Worm (Caenorhabditis elegans): Measurements from ENCODE around the gene cfim-2.

Gene cfim-2

DNA sequence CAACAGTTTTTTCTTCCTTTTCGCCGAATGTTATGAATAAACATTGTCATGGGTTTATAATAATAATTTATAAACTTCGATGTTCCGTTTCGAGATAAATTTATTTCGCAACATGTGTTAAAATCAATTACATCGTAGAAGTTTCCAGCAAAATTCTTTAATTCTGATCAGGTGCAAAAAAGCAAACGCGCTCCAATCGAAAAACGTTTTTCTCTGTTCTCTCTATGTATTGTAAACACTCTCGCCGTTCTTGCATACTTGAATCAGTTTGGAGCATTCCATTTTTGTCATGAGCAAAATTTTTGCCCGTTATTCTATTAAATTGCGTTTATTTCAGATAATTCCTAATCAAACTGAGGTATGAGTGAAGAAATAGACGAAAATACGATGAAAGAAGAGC is 32.4 kb upstream of the cfim-2 start, which contains the start of gene rad-54.L2:
Gene rad-54.L2 (plus strand): TSS at position 332 of the 400 bp plus-strand sequence.
- no peak for TF ChIP-seq flt-1 (GFP tag; IDR thresholded peaks at IDR 0.05)
- TF ChIP-seq F13C5.2 (tag; optimal IDR thresholded peaks at IDR 0.05), result peak; percentile 7

ce11 chrIV:8901346-8901745 is 24.8 kb upstream of the cfim-2 start, which contains the start of gene C27B7.5:
TSS of gene C27B7.5 (plus strand) at chrIV:8901646.
- TF ChIP-seq scrt-1 (GFP tag; IDR thresholded peaks at IDR 0.05) (no peak), hnd-1 (tag; optimal IDR thresholded peaks at IDR 0.05) (no peak), hmg-4 (GFP tag; optimal IDR thresholded peaks at IDR 0.05) (no peak), ets-7 (tag; optimal IDR thresholded peaks at IDR 0.05) (no peak), ceh-13 (GFP tag; optimal IDR thresholded peaks at IDR 0.05) (no peak), tbx-11 (GFP tag; IDR thresholded peaks at IDR 0.05) (no peak), F13C5.2 (tag; optimal IDR thresholded peaks at IDR 0.05) (no peak), pes-1 (GFP tag; IDR thresholded peaks at IDR 0.05) (no peak), sea-1 (GFP tag; conservative IDR thresholded peaks at IDR 0.05) (no peak), ama-1 (optimal IDR thresholded peaks at IDR 0.05) (no peak), tra-4 (tag; optimal IDR thresholded peaks at IDR 0.05) (no peak), flt-1 (GFP tag; IDR thresholded peaks at IDR 0.05) (no peak), tbx-37 (GFP tag; conservative IDR thresholded peaks at IDR 0.05) (no peak), hmbx-1 (tag; optimal IDR thresholded peaks at IDR 0.05) (no peak), aly-1 (tag; optimal IDR thresholded peaks at IDR 0.05) (no peak), B0310.2 (tag; optimal IDR thresholded peaks at IDR 0.05) (no peak), ceh-36 (tag; optimal IDR thresholded peaks at IDR 0.05) (no peak)

DNA sequence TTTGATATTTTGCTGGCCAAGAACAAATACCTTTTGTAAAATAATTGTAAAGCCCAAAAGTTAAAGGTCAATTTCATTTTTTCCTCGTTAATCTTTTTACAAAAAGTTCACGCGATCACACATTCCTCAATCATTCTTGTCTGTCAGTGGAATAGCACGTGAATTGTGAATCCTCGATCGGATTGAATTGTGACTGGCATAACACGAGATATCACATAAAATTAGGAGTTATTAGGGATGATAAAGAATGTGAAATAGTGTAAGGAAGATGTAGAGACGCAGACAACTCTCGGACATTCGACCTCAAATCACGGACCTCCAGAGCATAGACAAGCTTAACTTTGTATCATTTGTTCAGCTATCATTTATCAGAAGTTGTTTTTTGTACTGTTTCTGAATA is 20.0 kb upstream of the cfim-2 start, which contains the start of gene C27B7.6:
Gene C27B7.6 (minus strand): TSS at position 182 of the 400 bp plus-strand sequence.
- no peak for TF ChIP-seq hnd-1 (tag; optimal IDR thresholded peaks at IDR 0.05)
- no peak for TF ChIP-seq ets-7 (tag; optimal IDR thresholded peaks at IDR 0.05)
- no peak for TF ChIP-seq ceh-13 (GFP tag; optimal IDR thresholded peaks at IDR 0.05)
- no peak for TF ChIP-seq tbx-11 (GFP tag; IDR thresholded peaks at IDR 0.05)
- no peak for TF ChIP-seq tra-4 (tag; optimal IDR thresholded peaks at IDR 0.05)
- no peak for TF ChIP-seq scrt-1 (GFP tag; IDR thresholded peaks at IDR 0.05)
- TF ChIP-seq B0310.2 (tag; optimal IDR thresholded peaks at IDR 0.05), result no peak
- no peak for TF ChIP-seq flt-1 (GFP tag; IDR thresholded peaks at IDR 0.05)
- TF ChIP-seq ceh-36 (tag; optimal IDR thresholded peaks at IDR 0.05), result no peak
- TF ChIP-seq tbx-37 (GFP tag; conservative IDR thresholded peaks at IDR 0.05), result no peak
- TF ChIP-seq F13C5.2 (tag; optimal IDR thresholded peaks at IDR 0.05), result no peak
- TF ChIP-seq sea-1 (GFP tag; conservative IDR thresholded peaks at IDR 0.05), result no peak
- no peak for TF ChIP-seq pes-1 (GFP tag; IDR thresholded peaks at IDR 0.05)
- no peak for TF ChIP-seq ama-1 (optimal IDR thresholded peaks at IDR 0.05)
- no peak for TF ChIP-seq hmbx-1 (tag; optimal IDR thresholded peaks at IDR 0.05)
- TF ChIP-seq aly-1 (tag; optimal IDR thresholded peaks at IDR 0.05), result no peak

DNA sequence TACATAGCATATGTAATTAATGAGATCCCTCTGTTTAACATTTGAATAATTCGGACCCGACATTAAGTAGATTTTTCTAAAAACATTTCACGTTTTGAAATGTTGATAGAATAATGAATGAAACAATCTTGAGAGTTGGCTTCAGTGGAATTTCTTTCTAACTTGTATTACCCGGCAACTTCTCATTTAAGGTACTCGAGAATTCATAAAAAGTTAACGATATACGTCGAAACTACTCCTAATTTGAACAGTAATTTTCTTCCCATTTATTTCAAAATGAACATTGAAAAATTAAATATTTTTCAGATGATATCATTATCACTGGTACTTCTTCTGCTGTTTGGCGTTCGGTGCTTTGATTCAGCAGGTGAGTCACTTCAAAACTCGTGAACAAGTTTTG is 19.4 kb upstream of the cfim-2 start, which contains the start of gene C27B7.7:
Gene C27B7.7 (plus strand): TSS at position 301 of the 400 bp plus-strand sequence.
- TF ChIP-seq F13C5.2 (tag; optimal IDR thresholded peaks at IDR 0.05), result no peak
- no peak for TF ChIP-seq flt-1 (GFP tag; IDR thresholded peaks at IDR 0.05)
- no peak for TF ChIP-seq tbx-37 (GFP tag; conservative IDR thresholded peaks at IDR 0.05)
- no peak for TF ChIP-seq hmbx-1 (tag; optimal IDR thresholded peaks at IDR 0.05)
- TF ChIP-seq hmg-4 (GFP tag; optimal IDR thresholded peaks at IDR 0.05), result no peak
- no peak for TF ChIP-seq B0310.2 (tag; optimal IDR thresholded peaks at IDR 0.05)
- no peak for TF ChIP-seq aly-1 (tag; optimal IDR thresholded peaks at IDR 0.05)
- no peak for TF ChIP-seq ama-1 (optimal IDR thresholded peaks at IDR 0.05)
- TF ChIP-seq ceh-13 (GFP tag; optimal IDR thresholded peaks at IDR 0.05), result no peak
- no peak for TF ChIP-seq pes-1 (GFP tag; IDR thresholded peaks at IDR 0.05)

- no peak for TF ChIP-seq tbx-11 (GFP tag; IDR thresholded peaks at IDR 0.05)
- TF ChIP-seq tra-4 (tag; optimal IDR thresholded peaks at IDR 0.05), result no peak
- TF ChIP-seq tbx-37 (GFP tag; conservative IDR thresholded peaks at IDR 0.05), result no peak
- no peak for TF ChIP-seq aly-1 (tag; optimal IDR thresholded peaks at IDR 0.05)
- no peak for TF ChIP-seq sea-1 (GFP tag; conservative IDR thresholded peaks at IDR 0.05)
- TF ChIP-seq F13C5.2 (tag; optimal IDR thresholded peaks at IDR 0.05), result no peak
- TF ChIP-seq flt-1 (GFP tag; IDR thresholded peaks at IDR 0.05), result no peak
- TF ChIP-seq pes-1 (GFP tag; IDR thresholded peaks at IDR 0.05), result no peak
- no peak for TF ChIP-seq B0310.2 (tag; optimal IDR thresholded peaks at IDR 0.05)
- no peak for TF ChIP-seq hmbx-1 (tag; optimal IDR thresholded peaks at IDR 0.05)
- no peak for TF ChIP-seq ama-1 (optimal IDR thresholded peaks at IDR 0.05)
- no peak for TF ChIP-seq hnd-1 (tag; optimal IDR thresholded peaks at IDR 0.05)
- no peak for TF ChIP-seq hmg-4 (GFP tag; optimal IDR thresholded peaks at IDR 0.05)
- no peak for TF ChIP-seq ceh-13 (GFP tag; optimal IDR thresholded peaks at IDR 0.05)
- TF ChIP-seq ets-7 (tag; optimal IDR thresholded peaks at IDR 0.05), result no peak
Measured at ce11 chrIV:8914187-8914586, 11.9 kb upstream of the cfim-2 start.

DNA sequence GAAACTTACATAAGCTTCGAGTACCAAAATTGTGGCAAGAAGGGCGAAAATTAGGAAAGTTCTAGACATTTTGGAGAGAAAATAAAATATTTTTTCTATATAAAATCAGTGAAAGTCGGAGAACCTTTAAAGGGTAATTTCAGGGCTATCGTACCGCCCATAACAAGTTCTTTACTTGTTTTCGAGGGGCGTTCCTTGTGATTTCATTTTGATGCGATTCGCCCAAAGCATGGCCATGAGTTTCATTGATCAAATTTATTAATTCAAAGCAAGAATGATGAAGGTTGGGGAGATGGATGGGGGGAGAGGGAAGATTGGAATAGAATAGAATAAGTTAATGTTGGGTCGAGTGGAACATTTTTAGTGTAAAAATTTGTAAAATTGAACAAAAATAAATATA is 10.1 kb upstream of the cfim-2 start, which contains the start of gene C27B7.9:
Gene C27B7.9 (minus strand): TSS at position 101 of the 400 bp plus-strand sequence.
- TF ChIP-seq hmg-4 (GFP tag; optimal IDR thresholded peaks at IDR 0.05), result no peak
- no peak for TF ChIP-seq aly-1 (tag; optimal IDR thresholded peaks at IDR 0.05)
- TF ChIP-seq tbx-11 (GFP tag; IDR thresholded peaks at IDR 0.05), result no peak
- no peak for TF ChIP-seq sea-1 (GFP tag; conservative IDR thresholded peaks at IDR 0.05)
- TF ChIP-seq flt-1 (GFP tag; IDR thresholded peaks at IDR 0.05), result no peak
- TF ChIP-seq ets-7 (tag; optimal IDR thresholded peaks at IDR 0.05), result no peak
- TF ChIP-seq ceh-36 (tag; optimal IDR thresholded peaks at IDR 0.05), result no peak
- TF ChIP-seq B0310.2 (tag; optimal IDR thresholded peaks at IDR 0.05), result no peak

ce11 chrIV:8918790-8919189 is 7.3 kb upstream of the cfim-2 start, which contains the start of gene rap-1:
TSS of gene rap-1 (minus strand) at chrIV:8918890.
- TF ChIP-seq aly-1 (tag; optimal IDR thresholded peaks at IDR 0.05) (no peak), tra-4 (tag; optimal IDR thresholded peaks at IDR 0.05) (no peak), sea-1 (GFP tag; conservative IDR thresholded peaks at IDR 0.05) (no peak), hnd-1 (tag; optimal IDR thresholded peaks at IDR 0.05) (no peak), pes-1 (GFP tag; IDR thresholded peaks at IDR 0.05) (no peak), ets-7 (tag; optimal IDR thresholded peaks at IDR 0.05) (no peak), ceh-13 (GFP tag; optimal IDR thresholded peaks at IDR 0.05) (no peak), F13C5.2 (tag; optimal IDR thresholded peaks at IDR 0.05) (no peak), tbx-11 (GFP tag; IDR thresholded peaks at IDR 0.05) (no peak), ama-1 (optimal IDR thresholded peaks at IDR 0.05) (no peak), tbx-37 (GFP tag; conservative IDR thresholded peaks at IDR 0.05) (no peak), scrt-1 (GFP tag; IDR thresholded peaks at IDR 0.05) (no peak), B0310.2 (tag; optimal IDR thresholded peaks at IDR 0.05) (no peak), flt-1 (GFP tag; IDR thresholded peaks at IDR 0.05) (no peak), ceh-36 (tag; optimal IDR thresholded peaks at IDR 0.05) (no peak), hmg-4 (GFP tag; optimal IDR thresholded peaks at IDR 0.05) (no peak)
